Worm (Caenorhabditis elegans) whole organism, midembryonic: ENCODE measurements around the gene Y54G2A.32.

Experiments used
- T22C8.4 ChIP-seq: fragments of 200-800 bp; sonication (Bioruptor generic); IDR thresholded peaks from 2 replicates; pipeline ENCODE4 v1.3.6; 2022; ENCODE audit warnings: missing genetic modification characterization, missing compliant biosample characterization
- flt-1 ChIP-seq: fragments of 200-800 bp; sonication (Bioruptor generic); IDR thresholded peaks from 2 replicates; pipeline ENCODE4 v1.3.6; 2022; ENCODE audit warnings: missing genetic modification characterization, missing compliant biosample characterization
- med-1 ChIP-seq: sonication (generic microtip); optimal IDR thresholded peaks from 2 replicates; lab custom pipeline; 2017; ENCODE audit warnings: missing genetic modification characterization, mild to moderate bottlenecking, missing compliant biosample characterization, antibody characterized with exemption, missing genetic modification reagents; ENCODE audit not compliant: insufficient read depth
- ref-1 ChIP-seq: fragments of 200-800 bp; sonication (Bioruptor generic); conservative IDR thresholded peaks from 2 replicates; pipeline ENCODE4 v1.3.6; 2022; ENCODE audit warnings: missing genetic modification reagents, missing genetic modification characterization, missing compliant biosample characterization
- ztf-23 ChIP-seq: fragments of 200-800 bp; sonication (Bioruptor generic); IDR thresholded peaks from 2 replicates; pipeline ENCODE4 v1.3.6; 2022; ENCODE audit warnings: missing genetic modification reagents, missing genetic modification characterization, missing compliant biosample characterization

ce11 chrIV:2854161-2854560 lies 50.4 kb downstream of the Y54G2A.32 start:
- TF ChIP-seq flt-1 (GFP tag; lab: Robert Waterston, UW), result no peak
- no peak for TF ChIP-seq ref-1
- TF ChIP-seq T22C8.4 (GFP tag; lab: Robert Waterston, UW), result no peak
- TF ChIP-seq ztf-23 (GFP tag; lab: Robert Waterston, UW), result no peak
- TF ChIP-seq med-1 (GFP tag; lab: Kevin White, UChicago), result no peak
